Fruit fly (Drosophila melanogaster): ENCODE data around the gene CG43185.
A peak's percentile ranks its signal among the peaks of the same experiment; 100 is the strongest.

The CG43185 gene

DNA sequence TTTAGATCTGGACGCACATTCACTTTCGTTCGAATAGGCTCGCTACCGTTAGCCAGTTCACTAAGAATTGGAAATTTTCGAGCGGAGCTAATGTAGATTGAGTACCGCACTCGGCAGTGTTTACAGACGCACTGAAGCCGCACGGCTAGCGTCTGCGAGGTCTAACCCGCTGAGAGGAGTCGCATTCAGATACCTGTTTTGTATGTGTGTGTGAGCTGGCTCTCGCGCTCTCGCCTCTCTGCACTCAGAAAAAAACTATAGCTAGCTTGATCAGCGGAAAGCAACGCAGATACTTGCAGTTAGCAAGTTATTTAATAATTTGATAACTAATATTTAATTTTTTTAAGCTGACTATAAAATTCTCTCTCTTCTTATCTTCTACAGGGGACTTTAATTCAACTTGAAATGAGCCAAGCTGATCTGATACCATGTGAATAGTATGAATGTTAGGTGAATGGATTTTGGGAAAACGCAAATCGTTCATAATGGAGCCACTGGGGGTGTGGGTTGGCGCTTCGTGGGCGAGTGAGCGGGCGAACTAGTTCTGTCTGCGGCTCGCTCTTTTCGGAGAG lies 5.2 kb upstream of the CG43185 start, which contains the start of gene rau (continued):
- peak; percentile 92 for TF ChIP-seq abd-A (tag; optimal IDR thresholded peaks at IDR 0.05)
- TF ChIP-seq CG14965 (GFP tag; optimal IDR thresholded peaks at IDR 0.05; ENCODE audit: borderline replicate concordance) = no peak
- TF ChIP-seq CG4854 (GFP tag; optimal IDR thresholded peaks at IDR 0.05) = peak; percentile 41
- TF ChIP-seq nerfin-1 (tag; optimal IDR thresholded peaks at IDR 0.05) = peak; percentile 69
- peak; percentile 51 for TF ChIP-seq CG10462 (GFP tag; optimal IDR thresholded peaks at IDR 0.05)
- no peak for TF ChIP-seq pho (GFP tag; optimal IDR thresholded peaks at IDR 0.05)
- TF ChIP-seq Bdp1 (GFP tag; optimal IDR thresholded peaks at IDR 0.05) = peak; percentile 43
- peak; percentile 62 for TF ChIP-seq Sox102F (GFP tag; optimal IDR thresholded peaks at IDR 0.05)
- peak; percentile 29; the same call in 1 of the 2 replicates for TF ChIP-seq HLH3B (GFP tag; IDR thresholded peaks at IDR 0.05)
- peak; percentile 82 for TF ChIP-seq Meics (GFP tag; optimal IDR thresholded peaks at IDR 0.05)
- TF ChIP-seq CG17328 (GFP tag; IDR thresholded peaks at IDR 0.05) = peak; percentile 58
- 0 out of 2 replicates have a peak, but pooled peaks have one; percentile 32 for TF ChIP-seq peb (GFP tag; IDR thresholded peaks at IDR 0.05)
- TF ChIP-seq GATAe (GFP tag; conservative IDR thresholded peaks at IDR 0.05) = peak; percentile 26; the same call in 1 of the 2 replicates
- TF ChIP-seq Ssrp (tag; optimal IDR thresholded peaks at IDR 0.05) = peak; percentile 39
- peak; percentile 56 for TF ChIP-seq Fer3 (tag; optimal IDR thresholded peaks at IDR 0.05)
- TF ChIP-seq Ets97D (GFP tag; optimal IDR thresholded peaks at IDR 0.05) = no peak
- peak; percentile 65 for TF ChIP-seq B-H2 (GFP tag; optimal IDR thresholded peaks at IDR 0.05)
- peak; percentile 5 for TF ChIP-seq MESR4 (GFP tag; optimal IDR thresholded peaks at IDR 0.05)
- TF ChIP-seq psq (GFP tag; optimal IDR thresholded peaks at IDR 0.05) = no peak
- no peak for TF ChIP-seq Scr (GFP tag; IDR thresholded peaks at IDR 0.05; ENCODE audit: partially characterized antibody)
- peak; percentile 77 for TF ChIP-seq CG10267 (tag; optimal IDR thresholded peaks at IDR 0.05)
- no peak for TF ChIP-seq fu2 (GFP tag; optimal IDR thresholded peaks at IDR 0.05)
- peak; percentile 90 to 93 for TF ChIP-seq Trl (optimal IDR thresholded peaks at IDR 0.05)
- no peak for TF ChIP-seq Trl (GFP tag; optimal IDR thresholded peaks at IDR 0.05)
- TF ChIP-seq HLH54F (GFP tag; optimal IDR thresholded peaks at IDR 0.05) = peak; percentile 5
- TF ChIP-seq CG6654 (GFP tag; optimal IDR thresholded peaks at IDR 0.05) = peak; percentile 26
- TF ChIP-seq Chrac-16 (GFP tag; optimal IDR thresholded peaks at IDR 0.05) = peak; percentile 79
- TF ChIP-seq run (tag; optimal IDR thresholded peaks at IDR 0.05) = peak; percentile 45
- peak; percentile 83 for TF ChIP-seq CG17361 (GFP tag; IDR thresholded peaks at IDR 0.05)
- TF ChIP-seq D19A (tag; optimal IDR thresholded peaks at IDR 0.05) = peak; percentile 73
- peak; percentile 72 for TF ChIP-seq CG9727 (GFP tag; optimal IDR thresholded peaks at IDR 0.05)
- TF ChIP-seq Xbp1 (GFP tag; optimal IDR thresholded peaks at IDR 0.05) = peak; percentile 50
- TF ChIP-seq D19B (GFP tag; optimal IDR thresholded peaks at IDR 0.05) = peak; percentile 53
- TF ChIP-seq CG5245 (GFP tag; optimal IDR thresholded peaks at IDR 0.05) = peak; percentile 29
- TF ChIP-seq pzg (GFP tag; optimal IDR thresholded peaks at IDR 0.05) = no peak
- no peak for TF ChIP-seq Dp (GFP tag; optimal IDR thresholded peaks at IDR 0.05)
- TF ChIP-seq Nf-YC (tag; optimal IDR thresholded peaks at IDR 0.05) = peak; percentile 78
- TF ChIP-seq crp (GFP tag; optimal IDR thresholded peaks at IDR 0.05) = no peak
- TF ChIP-seq Aef1 (GFP tag; IDR thresholded peaks at IDR 0.05) = peak; percentile 53; the same call in 2 of the 3 replicates
- peak; percentile 60 for TF ChIP-seq gsb-n (tag; optimal IDR thresholded peaks at IDR 0.05)
- peak; percentile 76 for TF ChIP-seq dmrt11E (tag; optimal IDR thresholded peaks at IDR 0.05)
- TF ChIP-seq mam (GFP tag; optimal IDR thresholded peaks at IDR 0.05) = peak; percentile 65
- peak; percentile 65 for TF ChIP-seq CG10654 (GFP tag; optimal IDR thresholded peaks at IDR 0.05)
- TF ChIP-seq CG3726 (GFP tag; IDR thresholded peaks at IDR 0.05) = 0 out of 3 replicates have a peak, but pooled peaks have one; percentile 36
- TF ChIP-seq btn (GFP tag; optimal IDR thresholded peaks at IDR 0.05) = no peak
- no peak for TF ChIP-seq corto (GFP tag; optimal IDR thresholded peaks at IDR 0.05)
- TF ChIP-seq CG9876 (GFP tag; optimal IDR thresholded peaks at IDR 0.05) = no peak
- TF ChIP-seq Oaz (GFP tag; IDR thresholded peaks at IDR 0.05) = no peak
- TF ChIP-seq danr (GFP tag; IDR thresholded peaks at IDR 0.05) = peak; percentile 47
- peak; percentile 92 for TF ChIP-seq cg (GFP tag; optimal IDR thresholded peaks at IDR 0.05)

Data from whole organism, embryonic.